Fruit fly (Drosophila melanogaster): ENCODE measurements around the gene trh.
A peak's percentile ranks its signal among the peaks of the same experiment; 100 is the strongest.

Gene trh

DNA sequence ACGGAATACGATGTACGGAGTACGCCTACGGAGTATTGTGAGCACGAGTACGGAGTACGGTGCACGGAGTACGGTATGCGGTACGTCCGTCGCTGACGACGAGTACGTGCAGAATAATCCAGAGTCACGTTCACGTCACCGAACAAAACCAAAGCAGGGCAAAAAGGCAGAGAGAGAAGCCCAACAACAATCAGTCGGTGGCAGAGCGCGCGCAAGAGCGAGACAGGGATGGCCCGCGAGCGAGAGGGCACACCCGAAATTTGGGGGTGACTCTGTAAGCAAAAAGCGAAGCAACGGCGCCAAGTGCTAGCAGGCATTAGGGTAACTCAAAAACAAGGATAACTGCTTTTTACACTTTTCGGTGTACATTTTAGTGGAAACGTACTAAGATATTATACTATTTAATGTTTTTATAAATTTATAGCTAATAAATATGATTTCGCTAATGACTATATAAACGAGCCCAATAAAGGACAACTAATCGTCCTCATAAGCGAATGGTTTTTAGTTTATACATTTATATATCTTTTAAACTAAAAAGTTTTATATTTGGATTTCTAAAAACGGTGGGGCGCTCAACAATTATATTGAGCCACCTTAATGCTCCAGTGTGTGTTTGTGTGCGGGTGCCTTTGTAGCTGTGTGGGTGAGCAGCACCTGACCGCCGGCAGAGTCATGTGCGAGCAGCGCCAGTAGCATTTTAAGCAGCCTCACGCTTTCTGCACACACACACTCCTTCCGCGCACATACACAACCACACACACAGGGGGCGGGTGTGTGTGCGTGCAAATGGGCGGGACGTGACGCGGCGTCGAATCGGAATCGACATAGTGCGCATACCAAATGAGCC is 15.0 kb downstream of the trh start (continued):
- TF ChIP-seq CG7368 (GFP tag; optimal IDR thresholded peaks at IDR 0.05) (peak; percentile 20), CG11762 (GFP tag; optimal IDR thresholded peaks at IDR 0.05; ENCODE audit: insufficient read depth) (peak; percentile 67), svp (GFP tag) (peak; percentile 85), lz (GFP tag; optimal IDR thresholded peaks at IDR 0.05) (peak; percentile 32), CG11902 (GFP tag; optimal IDR thresholded peaks at IDR 0.05) (peak; percentile 27), Eip75B (GFP tag; optimal IDR thresholded peaks at IDR 0.05) (peak; percentile 58), CG10631 (GFP tag; optimal IDR thresholded peaks at IDR 0.05) (peak; percentile 72), OdsH (GFP tag; optimal IDR thresholded peaks at IDR 0.05) (peak; percentile 77), CG6163 (GFP tag; IDR thresholded peaks at IDR 0.05) (peak; percentile 47; the same call in 1 of the 3 replicates), achi (GFP tag; optimal IDR thresholded peaks at IDR 0.05) (peak; percentile 74), Blimp-1 (GFP tag; optimal IDR thresholded peaks at IDR 0.05) (peak; percentile 45), ss (GFP tag; optimal IDR thresholded peaks at IDR 0.05) (peak; percentile 28 to 77), esn (GFP tag; optimal IDR thresholded peaks at IDR 0.05) (peak; percentile 72), Eip78C (GFP tag) (peak; percentile 91), CG8632 (GFP tag; optimal IDR thresholded peaks at IDR 0.05) (peak; percentile 74), CG34406 (GFP tag; optimal IDR thresholded peaks at IDR 0.05) (peak; percentile 75), fd85E (GFP tag; optimal IDR thresholded peaks at IDR 0.05) (no peak), CG6854 (GFP tag; optimal IDR thresholded peaks at IDR 0.05) (peak; percentile 16), CG6276 (GFP tag; optimal IDR thresholded peaks at IDR 0.05) (peak; percentile 69), Ets21C (GFP tag; optimal IDR thresholded peaks at IDR 0.05) (peak; percentile 5), Hr38 (GFP tag; optimal IDR thresholded peaks at IDR 0.05) (no peak), CG9139 (GFP tag; optimal IDR thresholded peaks at IDR 0.05) (no peak), Sox102F (GFP tag; optimal IDR thresholded peaks at IDR 0.05) (peak; percentile 26), CG6792 (GFP tag; optimal IDR thresholded peaks at IDR 0.05) (peak; percentile 68), dsx (GFP tag; optimal IDR thresholded peaks at IDR 0.05; ENCODE audit: poor library complexity, severe bottlenecking) (no peak), CG3032 (tag; optimal IDR thresholded peaks at IDR 0.05) (peak; percentile 74), Ets96B (tag; optimal IDR thresholded peaks at IDR 0.05) (peak; percentile 73)

DNA sequence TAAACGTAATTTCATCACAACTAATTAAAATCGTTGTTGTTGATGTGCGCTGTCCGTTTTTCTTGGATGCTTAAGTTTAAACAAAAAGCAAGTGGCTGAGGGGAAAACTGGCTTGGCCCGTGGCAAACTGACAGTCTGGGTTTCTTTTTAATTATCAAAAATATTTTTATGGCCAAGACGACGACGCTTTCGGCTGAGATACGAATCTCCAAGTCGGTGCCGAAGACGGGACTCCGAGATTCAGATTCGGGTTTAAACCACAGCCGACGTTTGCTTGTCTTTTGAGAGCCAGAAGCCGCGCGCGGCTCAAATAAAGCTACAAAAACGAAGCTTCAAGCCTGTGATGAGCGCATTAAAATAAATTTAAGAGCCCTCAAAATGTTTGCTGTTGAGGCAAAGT is 16.8 kb downstream of the trh start:
- TF ChIP-seq CG8119 (GFP tag; IDR thresholded peaks at IDR 0.05) (no peak), fkh (GFP tag; optimal IDR thresholded peaks at IDR 0.05) (no peak), CG15336 (GFP tag; IDR thresholded peaks at IDR 0.05) (no peak)

DNA sequence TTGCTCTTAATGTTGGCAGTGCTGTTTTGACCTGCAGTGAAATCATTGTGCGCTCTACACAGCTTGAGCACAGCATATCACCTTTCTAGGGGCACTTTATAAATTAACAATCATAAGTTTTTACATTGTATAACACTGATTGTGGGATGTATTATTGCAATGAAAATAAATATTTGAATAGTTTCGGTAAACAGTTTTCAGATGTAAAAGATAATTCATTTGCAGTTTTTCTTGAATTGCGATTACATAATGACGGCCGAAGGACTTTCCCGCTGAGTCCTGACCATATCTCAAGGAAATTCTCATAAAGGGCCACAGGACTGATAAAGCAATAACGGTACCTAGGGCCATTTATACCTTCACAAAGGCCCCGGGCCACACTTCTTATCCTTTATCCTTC is 17.9 kb downstream of the trh start:
- TF ChIP-seq CG6854 (GFP tag; optimal IDR thresholded peaks at IDR 0.05), result no peak
- no peak for TF ChIP-seq Gug (GFP tag; IDR thresholded peaks at IDR 0.05)
- TF ChIP-seq Blimp-1 (GFP tag; optimal IDR thresholded peaks at IDR 0.05), result no peak
- TF ChIP-seq CG4318 (GFP tag; optimal IDR thresholded peaks at IDR 0.05), result no peak
- no peak for TF ChIP-seq CG8319 (GFP tag; optimal IDR thresholded peaks at IDR 0.05)
- no peak for TF ChIP-seq CG6792 (GFP tag; optimal IDR thresholded peaks at IDR 0.05)
- TF ChIP-seq Eip93F (GFP tag; optimal IDR thresholded peaks at IDR 0.05), result no peak
- no peak for TF ChIP-seq Eip78C (GFP tag)
- TF ChIP-seq Sox15 (GFP tag; optimal IDR thresholded peaks at IDR 0.05), result no peak
- no peak for TF ChIP-seq acj6 (GFP tag; optimal IDR thresholded peaks at IDR 0.05)
- TF ChIP-seq CG11902 (GFP tag; optimal IDR thresholded peaks at IDR 0.05), result no peak

DNA sequence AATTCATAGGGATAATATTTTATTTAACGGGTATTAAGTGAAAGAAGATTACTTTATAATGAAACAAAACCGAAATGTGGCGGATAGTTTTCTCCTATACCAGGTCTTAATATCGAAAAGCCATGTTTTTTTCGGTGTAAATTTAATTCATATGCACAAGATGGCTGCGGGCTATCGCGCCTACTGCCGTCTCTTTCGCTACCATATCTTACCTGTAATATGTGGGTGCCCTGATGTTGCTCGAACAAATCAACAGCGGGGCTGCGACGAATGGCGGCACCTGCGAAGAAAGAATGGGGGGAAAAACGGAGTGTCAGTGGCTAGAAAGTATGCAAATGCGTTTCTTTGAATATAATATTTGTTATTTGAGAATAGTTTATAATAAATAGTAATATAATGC is 21.2 kb downstream of the trh start:
- TF ChIP-seq CG3919 (GFP tag; optimal IDR thresholded peaks at IDR 0.05), result no peak
- no peak for TF ChIP-seq fd85E (GFP tag; optimal IDR thresholded peaks at IDR 0.05)
- no peak for TF ChIP-seq CG34406 (GFP tag; optimal IDR thresholded peaks at IDR 0.05)
- TF ChIP-seq svp (GFP tag), result no peak

Data from whole organism, prepupa.